Worm (Caenorhabditis elegans): ENCODE results near the gene nhr-187.

- TF ChIP-seq lsy-2 (tag; optimal IDR thresholded peaks at IDR 0.05) (no peak), hif-1 (tag; optimal IDR thresholded peaks at IDR 0.05) (no peak), madf-9 (GFP tag; conservative IDR thresholded peaks at IDR 0.05) (no peak), pqm-1 (tag; optimal IDR thresholded peaks at IDR 0.05) (no peak), nhr-237 (tag; optimal IDR thresholded peaks at IDR 0.05) (no peak), mdl-1 (tag; optimal IDR thresholded peaks at IDR 0.05) (no peak), nhr-10 (tag; optimal IDR thresholded peaks at IDR 0.05) (no peak), ztf-11 (tag; optimal IDR thresholded peaks at IDR 0.05) (no peak), ama-1 (optimal IDR thresholded peaks at IDR 0.05) (no peak), pha-4 (GFP tag; IDR thresholded peaks at IDR 0.05) (no peak), pha-4 (tag; optimal IDR thresholded peaks at IDR 0.05) (no peak), lin-13 (GFP tag; optimal IDR thresholded peaks at IDR 0.05) (no peak), fkh-10 (GFP tag; optimal IDR thresholded peaks at IDR 0.05) (no peak)
Observed at ce11 chrV:3832661-3833060, 30.1 kb downstream of the nhr-187 start.

Data from whole organism, L4 larva.